Worm (Caenorhabditis elegans) whole organism, L4 larva: ENCODE measurements around the gene K09H11.15.

Experiments
- ama-1 ChIP-seq: fragments of 150-350 bp; optimal IDR thresholded peaks from 2 replicates; lab custom pipeline; 2014; ENCODE audit warnings: inconsistent platforms, mixed read lengths
- ceh-62 ChIP-seq: sonication (generic microtip); optimal IDR thresholded peaks from 2 replicates; lab custom pipeline; 2017; ENCODE audit warnings: missing biosample characterization, missing genetic modification characterization
- fos-1 ChIP-seq: fragments of 150-350 bp; optimal IDR thresholded peaks from 2 replicates; lab custom pipeline; 2014; ENCODE audit warnings: missing biosample characterization, missing genetic modification characterization
- hlh-30 ChIP-seq: sonication (generic microtip); optimal IDR thresholded peaks from 2 replicates; lab custom pipeline; 2017; ENCODE audit warnings: antibody characterized with exemption, mild to moderate bottlenecking, missing genetic modification characterization, missing compliant biosample characterization; ENCODE audit not compliant: insufficient read depth
- jun-1 ChIP-seq: fragments of 150-350 bp; optimal IDR thresholded peaks from 2 replicates; lab custom pipeline; 2014; ENCODE audit warnings: missing biosample characterization, missing genetic modification reagents, missing genetic modification characterization
- lir-3 ChIP-seq: sonication (generic microtip); optimal IDR thresholded peaks from 2 replicates; lab custom pipeline; 2016; ENCODE audit warnings: mild to moderate bottlenecking, missing genetic modification characterization, missing compliant biosample characterization
- pha-4 ChIP-seq, 2 experiments: fragments of 150-350 bp in 1 of 2; fragments of 200-800 bp in 1 of 2; sonication (Bioruptor generic) in 1 of 2; IDR thresholded peaks in 1 of 2; optimal IDR thresholded peaks in 1 of 2; 2 replicates each; pipeline versions ENCODE4 v1.3.6 to Lab custom; 2014 to 2022; ENCODE audit warnings: missing genetic modification characterization in 2 of 2, missing genetic modification reagents in 2 of 2, missing biosample characterization in 1 of 2, missing compliant biosample characterization in 1 of 2

DNA sequence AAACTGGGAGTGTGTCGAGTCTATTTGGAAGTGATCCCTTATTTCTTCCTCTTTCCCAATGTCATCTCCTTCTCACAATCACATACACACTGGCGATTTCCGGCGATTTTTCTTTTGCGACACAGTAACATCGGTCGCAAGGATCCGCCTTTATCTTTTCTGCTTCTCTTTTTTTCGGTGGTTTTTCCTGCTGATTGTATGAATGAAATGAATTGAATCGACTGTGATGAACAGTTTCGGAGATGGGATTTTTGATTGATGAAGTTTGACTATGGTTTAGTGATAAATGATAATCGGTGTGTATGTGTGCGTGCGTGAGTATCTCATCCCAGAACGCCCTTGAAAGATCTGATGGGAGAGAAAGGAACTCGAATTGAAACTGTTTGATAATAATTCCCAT is 29.6 kb downstream of the K09H11.15 start:
- TF ChIP-seq pha-4 (GFP tag; IDR thresholded peaks at IDR 0.05; lab: Robert Waterston, UW) (no peak), pha-4 (tag; optimal IDR thresholded peaks at IDR 0.05; lab: Kevin White, UChicago) (no peak), lir-3 (tag; lab: Kevin White, UChicago) (no peak), fos-1 (no peak), hlh-30 (no peak), ceh-62 (tag; lab: Kevin White, UChicago) (no peak), ama-1 (lab: Kevin White, UChicago) (peak; percentile 73), jun-1 (no peak)
